Fruit fly (Drosophila melanogaster) whole organism, wandering third instar larva: ENCODE measurements around the gene Acat1.

ENCODE experiments used
- Abd-B ChIP-seq: fragments of >200 bp; optimal IDR thresholded peaks from 2 replicates; lab custom pipeline; 2017; ENCODE audit warnings: missing biosample characterization, missing genetic modification characterization
- CG32264 ChIP-seq: fragments of 200-800 bp; sonication (Bioruptor generic); optimal IDR thresholded peaks from 2 replicates; lab custom pipeline; 2016; ENCODE audit warnings: missing biosample characterization, missing genetic modification characterization
- CG9705 ChIP-seq: fragments of 200-800 bp; sonication (Bioruptor generic); optimal IDR thresholded peaks from 2 replicates; lab custom pipeline; 2018; ENCODE audit warnings: missing biosample characterization, mild to moderate bottlenecking, missing genetic modification characterization
- CrebA ChIP-seq: fragments of 200-800 bp; sonication (Bioruptor generic); optimal IDR thresholded peaks from 2 replicates; lab custom pipeline; 2016; ENCODE audit warnings: missing biosample characterization, mild to moderate bottlenecking, missing genetic modification characterization, borderline replicate concordance
- Dfd ChIP-seq: fragments of >200 bp; optimal IDR thresholded peaks from 2 replicates; lab custom pipeline; 2017; ENCODE audit warnings: missing biosample characterization, missing genetic modification characterization
- Dif ChIP-seq: fragments of 200-275, 200-300 bp; sonication (Bioruptor generic); optimal IDR thresholded peaks from 2 replicates; lab custom pipeline; 2018; ENCODE audit warnings: missing biosample characterization, missing genetic modification characterization; ENCODE audit not compliant: partially characterized antibody
- HLH106 ChIP-seq: fragments of 200-800 bp; optimal IDR thresholded peaks from 3 replicates; lab custom pipeline; 2019; ENCODE audit warnings: missing biosample characterization, mild to moderate bottlenecking, missing genetic modification characterization, moderate library complexity
- Hnf4 ChIP-seq: fragments of 200-800 bp; sonication (Bioruptor generic); optimal IDR thresholded peaks from 2 replicates; lab custom pipeline; 2016; ENCODE audit warnings: missing biosample characterization, mild to moderate bottlenecking, missing genetic modification characterization
- Hr78 ChIP-seq: fragments of >200 bp; optimal IDR thresholded peaks from 2 replicates; lab custom pipeline; 2017; ENCODE audit warnings: missing biosample characterization, missing genetic modification characterization
- Jra ChIP-seq: sonication (Bioruptor generic); optimal IDR thresholded peaks from 2 replicates; lab custom pipeline; 2016; ENCODE audit warnings: missing biosample characterization, missing genetic modification characterization
- Mio ChIP-seq: sonication (Bioruptor generic); optimal IDR thresholded peaks from 2 replicates; lab custom pipeline; 2016; ENCODE audit warnings: missing biosample characterization, missing genetic modification characterization
- Myc ChIP-seq: fragments of >200 bp; optimal IDR thresholded peaks from 2 replicates; lab custom pipeline; 2017
- OdsH ChIP-seq: fragments of 200-800 bp; sonication (Bioruptor generic); optimal IDR thresholded peaks from 2 replicates; lab custom pipeline; 2016; ENCODE audit warnings: missing biosample characterization, mild to moderate bottlenecking, missing genetic modification characterization
- Rel ChIP-seq, 2 experiments: fragments of 200-800 bp; sonication (Bioruptor generic) in 1 of 2; optimal IDR thresholded peaks; 2 replicates in 1 of 2; 3 replicates in 1 of 2; lab custom pipeline; 2016 to 2019; ENCODE audit warnings: mild to moderate bottlenecking in 2 of 2, missing biosample characterization in 2 of 2, missing genetic modification characterization in 2 of 2, moderate library complexity in 1 of 2
- Vsx2 ChIP-seq: fragments of 200-300, 225-300 bp; sonication (Bioruptor generic); optimal IDR thresholded peaks from 2 replicates; lab custom pipeline; 2018; ENCODE audit warnings: missing biosample characterization, missing genetic modification characterization; ENCODE audit not compliant: partially characterized antibody
- br ChIP-seq: fragments of 200-800 bp; sonication (Bioruptor generic); optimal IDR thresholded peaks from 2 replicates; lab custom pipeline; 2016; ENCODE audit warnings: missing biosample characterization, missing genetic modification characterization
- dl ChIP-seq, 2 experiments: fragments of 175-275, 200-275 bp in 1 of 2; fragments of 200-275 bp in 1 of 2; sonication (Bioruptor generic); optimal IDR thresholded peaks; lab custom pipeline; 2018; ENCODE audit warnings: mild to moderate bottlenecking in 2 of 2, missing biosample characterization in 2 of 2, missing genetic modification characterization in 2 of 2, moderate library complexity in 2 of 2; ENCODE audit not compliant: partially characterized antibody in 2 of 2, insufficient read depth in 1 of 2
- dmrt93B ChIP-seq: fragments of 200-800 bp; sonication (Bioruptor generic); optimal IDR thresholded peaks from 2 replicates; lab custom pipeline; 2018; ENCODE audit warnings: missing biosample characterization, mild to moderate bottlenecking, missing genetic modification characterization
- ey ChIP-seq: fragments of 200-800 bp; sonication (Bioruptor generic); optimal IDR thresholded peaks from 2 replicates; lab custom pipeline; 2016; ENCODE audit warnings: missing biosample characterization, missing genetic modification characterization
- foxo ChIP-seq, 2 experiments: fragments of 200-800 bp; sonication (Bioruptor generic); optimal IDR thresholded peaks; 2 replicates in 1 of 2; 3 replicates in 1 of 2; lab custom pipeline; 2016 to 2017; ENCODE audit warnings: missing biosample characterization in 2 of 2, missing genetic modification characterization in 2 of 2
- fru ChIP-seq: fragments of 200-800 bp; sonication (Bioruptor generic); optimal IDR thresholded peaks from 3 replicates; lab custom pipeline; 2016; ENCODE audit warnings: missing biosample characterization, mild to moderate bottlenecking, missing genetic modification characterization
- h ChIP-seq: fragments of 200-800 bp; sonication (Bioruptor generic); optimal IDR thresholded peaks from 3 replicates; lab custom pipeline; 2016; ENCODE audit warnings: missing biosample characterization, mild to moderate bottlenecking, missing genetic modification characterization
- lola ChIP-seq: fragments of >200 bp; optimal IDR thresholded peaks from 2 replicates; lab custom pipeline; 2017; ENCODE audit warnings: missing biosample characterization, missing genetic modification characterization
- pan ChIP-seq: fragments of >200 bp; optimal IDR thresholded peaks from 2 replicates; lab custom pipeline; 2017
- sage ChIP-seq: fragments of 200-800 bp; sonication (Bioruptor generic); optimal IDR thresholded peaks from 2 replicates; lab custom pipeline; 2016; ENCODE audit warnings: missing biosample characterization, mild to moderate bottlenecking, missing genetic modification characterization
- tai ChIP-seq: sonication (Bioruptor generic); optimal IDR thresholded peaks from 2 replicates; lab custom pipeline; 2016; ENCODE audit warnings: missing biosample characterization, missing genetic modification characterization
- usp ChIP-seq: fragments of >200 bp; optimal IDR thresholded peaks from 2 replicates; lab custom pipeline; 2017; ENCODE audit warnings: missing biosample characterization, missing genetic modification characterization

The Acat1 gene

dm6 chrX:7866868-7867267 lies 21.7 kb downstream of the Acat1 start, which contains the start of gene Ir7b:
TSS of gene Ir7b (minus strand) at chrX:7866968.
- TF ChIP-seq lola (GFP tag; lab: Kevin White, UChicago) (no peak), br (GFP tag; lab: Kevin White, UChicago) (no peak), CrebA (GFP tag; lab: Kevin White, UChicago) (no peak), Hr78 (GFP tag; lab: Kevin White, UChicago) (no peak), dmrt93B (GFP tag; lab: Kevin White, UChicago) (no peak), HLH106 (no peak), dl (GFP tag; optimal IDR thresholded peaks at IDR 0.05; lab: Kevin White, UChicago; ENCODE audit: insufficient read depth in 1 of 2, partially characterized antibody in 2 of 2) (no peak), Dif (GFP tag; lab: Kevin White, UChicago) (no peak), CG32264 (GFP tag; lab: Kevin White, UChicago) (no peak), Rel (GFP tag; optimal IDR thresholded peaks at IDR 0.05; lab: Kevin White, UChicago) (no peak), Rel (tag; optimal IDR thresholded peaks at IDR 0.05; lab: Kevin White, UChicago) (no peak), ey (GFP tag; lab: Kevin White, UChicago) (no peak), Mio (GFP tag; lab: Kevin White, UChicago) (no peak), CG9705 (GFP tag; lab: Kevin White, UChicago) (no peak), fru (no peak)

- TF ChIP-seq lola (GFP tag; lab: Kevin White, UChicago) = no peak
- TF ChIP-seq h = no peak
- TF ChIP-seq dmrt93B (GFP tag; lab: Kevin White, UChicago) = no peak
- no peak for TF ChIP-seq sage (GFP tag; lab: Kevin White, UChicago)
- no peak for TF ChIP-seq Hr78 (GFP tag; lab: Kevin White, UChicago)
- no peak for TF ChIP-seq CG9705 (GFP tag; lab: Kevin White, UChicago)
- TF ChIP-seq CG32264 (GFP tag; lab: Kevin White, UChicago) = no peak
- TF ChIP-seq Dfd (GFP tag; lab: Kevin White, UChicago) = no peak
- no peak for TF ChIP-seq Vsx2
Measured at dm6 chrX:7857873-7858272, 30.7 kb downstream of the Acat1 start, which contains the start of gene CG1409. TSS of gene CG1409 (plus strand) at chrX:7858173.

- TF ChIP-seq OdsH (GFP tag; lab: Kevin White, UChicago) (no peak), foxo (GFP tag; optimal IDR thresholded peaks at IDR 0.05; lab: Kevin White, UChicago) (no peak), usp (GFP tag; lab: Kevin White, UChicago) (no peak), pan (no peak), h (no peak), Abd-B (GFP tag; lab: Kevin White, UChicago) (no peak), br (GFP tag; lab: Kevin White, UChicago) (no peak), CG9705 (GFP tag; lab: Kevin White, UChicago) (no peak), Mio (GFP tag; lab: Kevin White, UChicago) (no peak), Hr78 (GFP tag; lab: Kevin White, UChicago) (no peak), Myc (lab: Kevin White, UChicago) (no peak), Hnf4 (GFP tag; lab: Kevin White, UChicago) (no peak), Rel (GFP tag; optimal IDR thresholded peaks at IDR 0.05; lab: Kevin White, UChicago) (no peak), Rel (tag; optimal IDR thresholded peaks at IDR 0.05; lab: Kevin White, UChicago) (no peak), Jra (GFP tag; lab: Kevin White, UChicago) (no peak), HLH106 (no peak), tai (GFP tag; lab: Kevin White, UChicago) (no peak)
Measured at dm6 chrX:7854144-7854543, 34.4 kb downstream of the Acat1 start, which contains the start of gene CG10920. TSS of gene CG10920 (minus strand) at chrX:7854244.
